Fruit fly (Drosophila melanogaster): ENCODE data around the gene CG15715.

dm6 chr3L:15824537-15824936, 12.7 kb downstream of the CG15715 start:
- TF ChIP-seq Sin3A (optimal IDR thresholded peaks at IDR 0.05) (no peak), ttk (optimal IDR thresholded peaks at IDR 0.05) (no peak)

All from Kc167 (cell line).